Worm (Caenorhabditis elegans): ENCODE data around the gene oac-12.
"Not testable (repeated sequence)": the region's sequence is repeated elsewhere in the genome, so short reads cannot be mapped to it uniquely, and the experiment has no call there.

oac-12 gene

ce11 chrV:4293425-4293824 lies 38.9 kb downstream of the oac-12 start, which contains the start of gene srh-194:
srh-194 (minus strand) TSS chrV:4293525.
- TF ChIP-seq lin-39, elt-1, ceh-16 (tag; optimal IDR thresholded peaks at IDR 0.05): not testable (repeated sequence)

- TF ChIP-seq elt-3, ceh-82, lin-39 (tag; optimal IDR thresholded peaks at IDR 0.05): not testable (repeated sequence)
Observed at ce11 chrV:4290093-4290492, 42.3 kb downstream of the oac-12 start, which contains the start of gene srh-193. srh-193 (minus strand) TSS chrV:4290193.

ce11 chrV:4284737-4285136 lies 47.6 kb downstream of the oac-12 start, which contains the start of gene srt-19:
srt-19 (plus strand) TSS chrV:4285037.
- TF ChIP-seq nhr-237, mab-5, nhr-12 (tag; optimal IDR thresholded peaks at IDR 0.05): not testable (repeated sequence)

ce11 chrV:4281699-4282098 lies 50.7 kb downstream of the oac-12 start, which contains the start of gene srt-37:
srt-37 (minus strand) TSS chrV:4281799.
- TF ChIP-seq ama-1 (optimal IDR thresholded peaks at IDR 0.05); skn-1 (tag; optimal IDR thresholded peaks at IDR 0.05); C34F6.9 (tag; optimal IDR thresholded peaks at IDR 0.05): not testable (repeated sequence)

Data from whole organism, L2 larva.